Fruit fly (Drosophila melanogaster): ENCODE data around the gene VhaM9.7-a.

VhaM9.7-a gene

dm6 chr3L:4230357-4230901 is 32.1 kb upstream of the VhaM9.7-a start (continued):
- TF ChIP-seq tgo (GFP tag; IDR thresholded peaks at IDR 0.05) (peak; percentile 88), CG12071 (GFP tag; optimal IDR thresholded peaks at IDR 0.05) (peak; percentile 83), chinmo (GFP tag; IDR thresholded peaks at IDR 0.05; ENCODE audit: partially characterized antibody) (no peak), gro (GFP tag; optimal IDR thresholded peaks at IDR 0.05) (no peak), CG6689 (GFP tag; IDR thresholded peaks at IDR 0.05) (peak; percentile 95), Nf-YB (GFP tag; optimal IDR thresholded peaks at IDR 0.05) (peak; percentile 82), MESR4 (GFP tag; optimal IDR thresholded peaks at IDR 0.05) (peak; percentile 46), CG1602 (GFP tag; optimal IDR thresholded peaks at IDR 0.05) (peak; percentile 93), btn (GFP tag; optimal IDR thresholded peaks at IDR 0.05) (peak; percentile 94), Rx (GFP tag; IDR thresholded peaks at IDR 0.05) (peak; percentile 84), Awh (GFP tag; IDR thresholded peaks at IDR 0.05) (peak; percentile 76; the same call in 1 of the 2 replicates), fu2 (GFP tag; optimal IDR thresholded peaks at IDR 0.05) (peak; percentile 68), exex (tag; optimal IDR thresholded peaks at IDR 0.05) (peak; percentile 36), prd (optimal IDR thresholded peaks at IDR 0.05) (no peak), prd (GFP tag; IDR thresholded peaks at IDR 0.05) (peak; percentile 98), crp (GFP tag; optimal IDR thresholded peaks at IDR 0.05) (peak in 1 of 2 experiments; percentile 66), oc (tag; optimal IDR thresholded peaks at IDR 0.05) (peak; percentile 91), MBD-R2 (GFP tag; IDR thresholded peaks at IDR 0.05) (peak; percentile 27; the same call in 1 of the 2 replicates), trem (tag; optimal IDR thresholded peaks at IDR 0.05) (peak; percentile 93), slbo (GFP tag; IDR thresholded peaks at IDR 0.05) (peak; percentile 51), CG12942 (GFP tag; optimal IDR thresholded peaks at IDR 0.05) (peak; percentile 91), danr (GFP tag; IDR thresholded peaks at IDR 0.05) (peak; percentile 77), Nf-YA (GFP tag; IDR thresholded peaks at IDR 0.05) (peak; percentile 75), CG6791 (GFP tag; IDR thresholded peaks at IDR 0.05; ENCODE audit: partially characterized antibody) (no peak), CG15479 (GFP tag; optimal IDR thresholded peaks at IDR 0.05) (peak; percentile 97), Side (GFP tag; optimal IDR thresholded peaks at IDR 0.05) (peak; percentile 94), nerfin-1 (tag; optimal IDR thresholded peaks at IDR 0.05) (peak; percentile 93), zfh2 (GFP tag; optimal IDR thresholded peaks at IDR 0.05) (no peak), Hr3 (GFP tag; optimal IDR thresholded peaks at IDR 0.05) (peak; percentile 94), D19A (tag; optimal IDR thresholded peaks at IDR 0.05) (peak; percentile 93), Tbp (GFP tag; optimal IDR thresholded peaks at IDR 0.05) (no peak), gt (GFP tag; IDR thresholded peaks at IDR 0.05) (peak; percentile 84), CG3407 (GFP tag; optimal IDR thresholded peaks at IDR 0.05) (peak; percentile 90), CG14710 (tag; optimal IDR thresholded peaks at IDR 0.05) (peak; percentile 97), CG10366 (GFP tag; IDR thresholded peaks at IDR 0.05) (peak; percentile 83), ab (GFP tag; optimal IDR thresholded peaks at IDR 0.05) (peak; percentile 78), Lim3 (GFP tag; IDR thresholded peaks at IDR 0.05) (0 out of 2 replicates have a peak, but pooled peaks have one; percentile 56), CG2120 (GFP tag; optimal IDR thresholded peaks at IDR 0.05) (peak; percentile 43), CG18262 (tag; optimal IDR thresholded peaks at IDR 0.05) (peak; percentile 98), grau (tag; optimal IDR thresholded peaks at IDR 0.05) (peak; percentile 91), lola (GFP tag; optimal IDR thresholded peaks at IDR 0.05) (peak in 1 of 3 experiments; percentile 99), zen (tag; optimal IDR thresholded peaks at IDR 0.05) (peak; percentile 99), Dp (GFP tag; optimal IDR thresholded peaks at IDR 0.05) (no peak), sob (GFP tag; IDR thresholded peaks at IDR 0.05) (peak; percentile 80), CG9932 (GFP tag; IDR thresholded peaks at IDR 0.05) (no peak), CG2129 (GFP tag; IDR thresholded peaks at IDR 0.05; ENCODE audit: partially characterized antibody) (no peak), CG11398 (GFP tag; optimal IDR thresholded peaks at IDR 0.05) (peak; percentile 91), Ada2b (GFP tag; IDR thresholded peaks at IDR 0.05) (peak; percentile 65), ERR (GFP tag; optimal IDR thresholded peaks at IDR 0.05) (peak; percentile 80), CG33213 (GFP tag; optimal IDR thresholded peaks at IDR 0.05) (peak; percentile 85)
